Fruit fly (Drosophila melanogaster) whole organism, prepupa: Measurements from ENCODE around the gene Prm.
A peak's percentile ranks its signal among the peaks of the same experiment; 100 is the strongest.

Experiments
- CG10669 ChIP-seq: fragments of 200-800 bp; sonication (Bioruptor generic); optimal IDR thresholded peaks from 3 replicates; lab custom pipeline; 2018; ENCODE audit warnings: missing biosample characterization, mild to moderate bottlenecking, missing genetic modification characterization, moderate library complexity
- CG15336 ChIP-seq: fragments of 200-800 bp; sonication (Bioruptor generic); IDR thresholded peaks from 2 replicates; pipeline ENCODE4 v1.3.6; 2022; ENCODE audit warnings: missing biosample characterization, missing genetic modification characterization
- CG1621 ChIP-seq: fragments of 200-800 bp; sonication (Bioruptor generic); optimal IDR thresholded peaks from 3 replicates; lab custom pipeline; 2018; ENCODE audit warnings: missing biosample characterization, mild to moderate bottlenecking, missing genetic modification characterization
- CG31627 ChIP-seq: fragments of 200-800 bp; sonication (Bioruptor generic); optimal IDR thresholded peaks from 3 replicates; lab custom pipeline; 2016; ENCODE audit warnings: missing biosample characterization, missing genetic modification characterization
- CG32006 ChIP-seq: fragments of 200-800 bp; sonication (Bioruptor generic); optimal IDR thresholded peaks from 3 replicates; lab custom pipeline; 2017; ENCODE audit warnings: missing biosample characterization, mild to moderate bottlenecking, missing genetic modification characterization
- CG34406 ChIP-seq: fragments of 200-800 bp; sonication (Bioruptor generic); optimal IDR thresholded peaks from 3 replicates; lab custom pipeline; 2016; ENCODE audit warnings: missing biosample characterization, missing genetic modification characterization
- CG4318 ChIP-seq: fragments of 200-800 bp; sonication (Bioruptor generic); optimal IDR thresholded peaks from 3 replicates; lab custom pipeline; 2017; ENCODE audit warnings: missing biosample characterization, mild to moderate bottlenecking, missing genetic modification characterization
- CG6163 ChIP-seq: fragments of 200-800 bp; sonication (Bioruptor generic); IDR thresholded peaks from 3 replicates; pipeline ENCODE4 v1.3.6; 2022; ENCODE audit warnings: missing biosample characterization, missing genetic modification characterization
- CG6276 ChIP-seq: fragments of 200-800 bp; sonication (Bioruptor generic); optimal IDR thresholded peaks from 2 replicates; lab custom pipeline; 2017; ENCODE audit warnings: missing biosample characterization, mild to moderate bottlenecking, missing genetic modification characterization
- CG6854 ChIP-seq: fragments of 200-800 bp; sonication (Bioruptor generic); optimal IDR thresholded peaks from 2 replicates; lab custom pipeline; 2017; ENCODE audit warnings: missing biosample characterization, mild to moderate bottlenecking, missing genetic modification characterization
- CG7368 ChIP-seq: fragments of 200-800 bp; sonication (Bioruptor generic); optimal IDR thresholded peaks from 3 replicates; lab custom pipeline; 2016; ENCODE audit warnings: missing biosample characterization, missing genetic modification characterization
- CG8119 ChIP-seq: fragments of 200-800 bp; sonication (Bioruptor generic); IDR thresholded peaks from 3 replicates; pipeline ENCODE4 v1.3.6; 2022; ENCODE audit warnings: missing biosample characterization, missing genetic modification characterization
- CG8319 ChIP-seq: fragments of 200-800 bp; sonication (Bioruptor generic); optimal IDR thresholded peaks from 3 replicates; lab custom pipeline; 2016; ENCODE audit warnings: missing biosample characterization, missing genetic modification characterization
- CG8632 ChIP-seq: fragments of 200-800 bp; sonication (Bioruptor generic); optimal IDR thresholded peaks from 3 replicates; lab custom pipeline; 2016; ENCODE audit warnings: missing biosample characterization, missing genetic modification characterization
- CG9139 ChIP-seq: fragments of 200-800 bp; sonication (Bioruptor generic); optimal IDR thresholded peaks from 3 replicates; lab custom pipeline; 2017; ENCODE audit warnings: missing biosample characterization, mild to moderate bottlenecking, missing genetic modification characterization
- Eip78C ChIP-seq: fragments of 200-800 bp; sonication (Bioruptor generic); peaks from one replicate; lab custom pipeline; 2016; ENCODE audit warnings: missing biosample characterization, missing genetic modification characterization
- Ets21C ChIP-seq: fragments of 200-800 bp; sonication (Bioruptor generic); optimal IDR thresholded peaks from 3 replicates; lab custom pipeline; 2016; ENCODE audit warnings: missing biosample characterization, missing genetic modification characterization
- Ets96B ChIP-seq: fragments of 200-800 bp; optimal IDR thresholded peaks from 2 replicates; lab custom pipeline; 2019; ENCODE audit warnings: missing biosample characterization, mild to moderate bottlenecking, missing genetic modification characterization, moderate library complexity
- Gug ChIP-seq: fragments of 200-800 bp; sonication (Bioruptor generic); IDR thresholded peaks from 2 replicates; pipeline ENCODE4 v1.3.6; 2022; ENCODE audit warnings: missing biosample characterization, missing genetic modification characterization
- Hr38 ChIP-seq: sonication (Bioruptor generic); optimal IDR thresholded peaks from 2 replicates; lab custom pipeline; 2016; ENCODE audit warnings: missing biosample characterization, missing genetic modification characterization
- Hr39 ChIP-seq: fragments of 200-800 bp; sonication (Bioruptor generic); optimal IDR thresholded peaks from 2 replicates; lab custom pipeline; 2016; ENCODE audit warnings: missing biosample characterization, missing genetic modification characterization
- Lpt ChIP-seq: fragments of 200-800 bp; sonication (Bioruptor generic); optimal IDR thresholded peaks from 3 replicates; lab custom pipeline; 2016; ENCODE audit warnings: missing biosample characterization, missing genetic modification characterization
- acj6 ChIP-seq: fragments of 200-800 bp; sonication (Bioruptor generic); optimal IDR thresholded peaks from 3 replicates; lab custom pipeline; 2016; ENCODE audit warnings: missing biosample characterization, missing genetic modification characterization
- cyc ChIP-seq: fragments of 200-800 bp; sonication (Bioruptor generic); optimal IDR thresholded peaks from 3 replicates; lab custom pipeline; 2016; ENCODE audit warnings: missing biosample characterization, missing genetic modification characterization
- dac ChIP-seq: fragments of 200-800 bp; sonication (Bioruptor generic); optimal IDR thresholded peaks from 2 replicates; lab custom pipeline; 2017; ENCODE audit warnings: missing biosample characterization, mild to moderate bottlenecking, missing genetic modification characterization
- dsx ChIP-seq: fragments of 200-800 bp; optimal IDR thresholded peaks from 3 replicates; lab custom pipeline; 2019; ENCODE audit warnings: missing biosample characterization, mild to moderate bottlenecking, missing genetic modification characterization, moderate library complexity; ENCODE audit not compliant: poor library complexity, severe bottlenecking
- eg ChIP-seq: fragments of 200-800 bp; sonication (Bioruptor generic); IDR thresholded peaks from 3 replicates; pipeline ENCODE4 v1.3.6; 2022; ENCODE audit warnings: missing biosample characterization, missing genetic modification characterization
- fd59A ChIP-seq: fragments of 200-800 bp; sonication (Bioruptor generic); optimal IDR thresholded peaks from 2 replicates; lab custom pipeline; 2017; ENCODE audit warnings: missing biosample characterization, mild to moderate bottlenecking, missing genetic modification characterization, missing genetic modification reagents
- fkh ChIP-seq: fragments of 200-800 bp; sonication (Bioruptor generic); optimal IDR thresholded peaks from 3 replicates; lab custom pipeline; 2017; ENCODE audit warnings: missing biosample characterization, mild to moderate bottlenecking, missing genetic modification characterization, moderate library complexity
- net ChIP-seq: fragments of 200-800 bp; sonication (Bioruptor generic); optimal IDR thresholded peaks from 3 replicates; lab custom pipeline; 2016; ENCODE audit warnings: missing biosample characterization, missing genetic modification characterization
- salr ChIP-seq, 2 experiments: fragments of 200-800 bp; sonication (Bioruptor generic); optimal IDR thresholded peaks; 3 replicates each; lab custom pipeline; 2016 to 2018; ENCODE audit warnings: missing biosample characterization in 2 of 2, missing genetic modification characterization in 2 of 2, mild to moderate bottlenecking in 1 of 2
- spab ChIP-seq: fragments of 200-800 bp; sonication (Bioruptor generic); optimal IDR thresholded peaks from 2 replicates; lab custom pipeline; 2017; ENCODE audit warnings: missing biosample characterization, mild to moderate bottlenecking, missing genetic modification characterization, missing genetic modification reagents
- svp ChIP-seq: fragments of 200-800 bp; sonication (Bioruptor generic); peaks from one replicate; lab custom pipeline; 2016; ENCODE audit warnings: missing biosample characterization, missing genetic modification characterization

Prm gene

DNA sequence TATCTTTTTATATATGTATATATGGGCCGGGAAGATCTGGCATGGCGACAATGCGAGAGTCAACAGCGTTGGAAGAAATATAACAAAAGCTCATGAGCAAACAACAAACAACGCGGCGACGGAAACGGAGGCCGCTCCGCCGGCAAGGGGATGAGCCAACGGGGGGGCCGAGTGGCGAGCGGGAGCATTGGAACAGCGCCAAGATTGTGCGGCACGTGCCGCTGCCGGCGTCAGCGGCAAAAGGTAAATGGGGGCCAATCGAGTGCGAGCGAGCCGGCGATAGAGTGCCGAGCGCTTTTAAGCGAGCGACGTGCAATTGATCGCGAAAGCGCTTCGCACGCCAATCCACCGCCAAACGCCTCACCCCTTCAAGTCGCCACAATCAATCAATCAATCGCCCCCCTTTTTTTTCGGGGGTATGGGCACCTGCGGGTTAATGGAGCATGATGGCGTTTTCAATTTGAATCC, 48.6 kb downstream of the Prm start (continued):
- TF ChIP-seq net (GFP tag; lab: Kevin White, UChicago) (peak; percentile 17), Gug (GFP tag; lab: Robert Waterston, UW) (peak; percentile 37; the same call in 1 of the 2 replicates), CG1621 (tag; lab: Kevin White, UChicago) (no peak), CG31627 (GFP tag; lab: Kevin White, UChicago) (no peak), acj6 (GFP tag; lab: Kevin White, UChicago) (peak; percentile 28), Hr39 (GFP tag; lab: Kevin White, UChicago) (no peak), CG8119 (GFP tag; lab: Robert Waterston, UW) (0 out of 3 replicates have a peak, but pooled peaks have one; percentile 36), svp (GFP tag; lab: Kevin White, UChicago) (peak; percentile 98), CG9139 (peak; percentile 43), salr (GFP tag; optimal IDR thresholded peaks at IDR 0.05; lab: Kevin White, UChicago) (no peak)

- TF ChIP-seq CG8119 (GFP tag; lab: Robert Waterston, UW) = no peak
- TF ChIP-seq CG10669 (GFP tag; lab: Kevin White, UChicago) = no peak
- no peak for TF ChIP-seq CG7368
- TF ChIP-seq CG8319 (GFP tag; lab: Kevin White, UChicago) = no peak
- TF ChIP-seq cyc (GFP tag; lab: Kevin White, UChicago) = no peak
- no peak for TF ChIP-seq CG6854 (GFP tag; lab: Kevin White, UChicago)
- TF ChIP-seq CG8632 (GFP tag; lab: Kevin White, UChicago) = no peak
- no peak for TF ChIP-seq CG6276 (GFP tag; lab: Kevin White, UChicago)
- TF ChIP-seq Hr38 (GFP tag; lab: Kevin White, UChicago) = no peak
- TF ChIP-seq CG34406 (GFP tag; lab: Kevin White, UChicago) = no peak
- no peak for TF ChIP-seq CG4318
- no peak for TF ChIP-seq Ets96B (tag; lab: Kevin White, UChicago)
- TF ChIP-seq dsx (GFP tag; lab: Kevin White, UChicago) = no peak
- TF ChIP-seq Ets21C (GFP tag; lab: Kevin White, UChicago) = no peak
- TF ChIP-seq CG1621 (tag; lab: Kevin White, UChicago) = no peak
- no peak for TF ChIP-seq spab
- TF ChIP-seq fd59A (GFP tag; lab: Kevin White, UChicago) = no peak
- TF ChIP-seq dac (GFP tag; lab: Kevin White, UChicago) = no peak
Measured at dm6 chr3L:8695959-8696358, 49.2 kb downstream of the Prm start.

dm6 chr3L:8693558-8694502, 51.3 kb downstream of the Prm start:
- TF ChIP-seq salr (GFP tag; optimal IDR thresholded peaks at IDR 0.05; lab: Kevin White, UChicago) = no peak
- TF ChIP-seq CG6276 (GFP tag; lab: Kevin White, UChicago) = peak; percentile 85
- no peak for TF ChIP-seq acj6 (GFP tag; lab: Kevin White, UChicago)
- peak; percentile 33 for TF ChIP-seq dac (GFP tag; lab: Kevin White, UChicago)
- TF ChIP-seq eg (GFP tag; lab: Robert Waterston, UW) = peak; percentile 71
- no peak for TF ChIP-seq Ets96B (tag; lab: Kevin White, UChicago)
- peak; percentile 68 for TF ChIP-seq CG15336
- peak; percentile 50 for TF ChIP-seq Eip78C (GFP tag; lab: Kevin White, UChicago)
- no peak for TF ChIP-seq CG10669 (GFP tag; lab: Kevin White, UChicago)
- TF ChIP-seq Lpt (GFP tag; lab: Kevin White, UChicago) = no peak
- peak; percentile 43 for TF ChIP-seq fkh (GFP tag; lab: Kevin White, UChicago)
- 0 out of 3 replicates have a peak, but pooled peaks have one; percentile 32 for TF ChIP-seq CG6163 (GFP tag; lab: Robert Waterston, UW)
- peak; percentile 39 for TF ChIP-seq CG32006
- peak; percentile 72 for TF ChIP-seq CG8119 (GFP tag; lab: Robert Waterston, UW)
